Worm (Caenorhabditis elegans): ENCODE results near the gene mlcd-1.
A peak's percentile ranks its signal among the peaks of the same experiment; 100 is the strongest.

DNA sequence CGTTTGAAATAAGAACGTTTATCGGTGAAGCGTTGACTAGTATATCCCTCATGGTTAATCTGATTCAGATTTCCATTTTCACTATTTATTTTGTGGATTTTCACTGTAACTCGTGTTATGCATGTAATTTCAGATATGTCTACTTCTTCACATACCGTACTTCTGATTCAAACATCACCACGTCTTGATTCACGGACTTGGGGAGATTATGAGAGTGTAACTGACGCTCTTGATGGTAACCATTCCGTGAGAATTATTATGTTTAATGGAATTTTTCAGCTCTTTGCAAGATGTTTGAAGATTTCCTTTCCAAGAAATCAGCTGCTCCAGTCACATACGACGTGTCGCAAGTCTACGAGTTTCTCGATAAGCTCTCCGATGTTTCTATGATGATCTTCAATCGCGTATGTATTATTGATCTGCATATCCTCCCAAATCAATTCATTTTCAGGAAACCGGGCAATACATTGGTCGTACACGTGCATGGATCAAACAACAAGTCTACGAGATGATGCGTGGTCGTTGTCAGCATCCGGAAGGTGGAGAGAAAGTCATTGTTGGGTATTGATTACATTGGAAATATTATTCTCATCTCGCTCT is 25.3 kb upstream of the mlcd-1 start, which contains the start of gene erh-2:
- TF ChIP-seq unc-62 (GFP tag; optimal IDR thresholded peaks at IDR 0.05 in 1 of 2) (peak in 1 of 2 experiments; percentile 74), unc-62 (tag; optimal IDR thresholded peaks at IDR 0.05) (no peak), ceh-32 (tag; optimal IDR thresholded peaks at IDR 0.05; ENCODE audit: poor library complexity) (no peak), fkh-10 (GFP tag; optimal IDR thresholded peaks at IDR 0.05) (no peak), F49E8.2 (tag; optimal IDR thresholded peaks at IDR 0.05; ENCODE audit: borderline replicate concordance) (no peak), dve-1 (tag; optimal IDR thresholded peaks at IDR 0.05; ENCODE audit: insufficient read depth) (no peak), egl-27 (tag; optimal IDR thresholded peaks at IDR 0.05) (no peak), ama-1 (optimal IDR thresholded peaks at IDR 0.05) (no peak), pha-4 (GFP tag; IDR thresholded peaks at IDR 0.05) (no peak), pha-4 (tag; optimal IDR thresholded peaks at IDR 0.05) (no peak)

Measured in whole organism, L4 larva.